Fruit fly (Drosophila melanogaster) whole organism, adult: ENCODE data around the gene CG15027.

ENCODE experiments used
- CG12768 ChIP-seq: fragments of 200-800 bp; sonication (Bioruptor generic); optimal IDR thresholded peaks from 2 replicates; lab custom pipeline; 2017; ENCODE audit warnings: missing biosample characterization, missing genetic modification characterization, mild to moderate bottlenecking, moderate library complexity, missing genetic modification reagents
- CG33017 ChIP-seq: fragments of 200-800 bp; sonication (Bioruptor generic); optimal IDR thresholded peaks from 2 replicates; lab custom pipeline; 2018; ENCODE audit warnings: missing biosample characterization, mild to moderate bottlenecking, missing genetic modification characterization, moderate library complexity
- cnc ChIP-seq, 2 experiments: fragments of >200 bp; optimal IDR thresholded peaks; 2 replicates each; lab custom pipeline; 2017
- ovo ChIP-seq: fragments of 200-800 bp; sonication (Bioruptor generic); optimal IDR thresholded peaks from 2 replicates; lab custom pipeline; 2016; ENCODE audit warnings: missing biosample characterization, missing genetic modification characterization
- tj ChIP-seq: fragments of 200-800 bp; sonication (Bioruptor generic); optimal IDR thresholded peaks from 3 replicates; lab custom pipeline; 2017; ENCODE audit warnings: missing biosample characterization, mild to moderate bottlenecking, missing genetic modification characterization, moderate library complexity
- toe ChIP-seq: fragments of 200-800 bp; sonication (Bioruptor generic); optimal IDR thresholded peaks from 2 replicates; lab custom pipeline; 2016; ENCODE audit warnings: missing biosample characterization, missing genetic modification characterization

DNA sequence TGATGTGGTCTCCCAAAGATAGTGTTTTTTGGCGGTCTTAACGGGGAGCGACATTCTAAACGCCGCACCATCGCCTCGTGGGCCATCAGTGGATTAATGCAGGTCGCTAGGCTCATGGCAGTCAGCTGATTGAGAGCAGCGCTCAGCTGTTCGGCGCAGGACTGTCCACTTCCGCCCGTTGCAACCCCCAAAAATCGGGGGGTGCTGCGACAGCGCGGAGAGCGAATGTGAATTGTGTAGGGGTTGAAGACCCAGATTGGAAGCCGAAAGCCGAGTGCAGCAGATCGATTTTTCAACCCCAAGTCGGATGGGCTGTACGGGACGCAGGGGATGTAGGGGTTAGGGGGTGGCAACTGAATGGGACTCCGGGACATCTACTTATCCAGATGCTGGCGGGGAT, 23.0 kb downstream of the CG15027 start:
- TF ChIP-seq CG33017 (tag; lab: Kevin White, UChicago), result no peak
- no peak for TF ChIP-seq tj (GFP tag; lab: Kevin White, UChicago)
- TF ChIP-seq cnc (optimal IDR thresholded peaks at IDR 0.05; lab: Kevin White, UChicago), result no peak
- TF ChIP-seq ovo, result no peak
- TF ChIP-seq toe, result no peak
- no peak for TF ChIP-seq CG12768
